Worm (Caenorhabditis elegans): ENCODE results near the gene C29E4.14.

C29E4.14 gene

DNA sequence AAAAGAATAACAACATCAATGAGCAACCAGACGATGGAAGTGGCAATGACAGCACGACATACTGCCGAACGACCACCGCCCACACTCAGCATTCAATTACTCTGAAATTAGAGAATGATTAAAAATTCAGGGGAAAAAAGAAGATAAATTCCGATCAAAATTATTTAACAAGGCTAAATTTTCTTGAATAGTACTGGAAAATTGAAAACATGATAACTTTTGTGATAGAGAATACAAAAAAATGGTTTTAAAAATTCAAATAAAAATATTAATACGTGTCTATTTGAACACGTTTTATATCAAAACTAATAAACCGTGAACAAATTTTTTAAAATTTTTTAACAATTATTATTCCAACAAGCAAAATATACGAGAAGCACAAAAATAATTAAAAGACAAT is 2.3 kb upstream of the C29E4.14 start, which contains the start of gene gly-3 (continued):
- no peak for TF ChIP-seq fkh-10 (GFP tag; optimal IDR thresholded peaks at IDR 0.05)
- no peak for TF ChIP-seq dmd-6 (GFP tag; IDR thresholded peaks at IDR 0.05)

DNA sequence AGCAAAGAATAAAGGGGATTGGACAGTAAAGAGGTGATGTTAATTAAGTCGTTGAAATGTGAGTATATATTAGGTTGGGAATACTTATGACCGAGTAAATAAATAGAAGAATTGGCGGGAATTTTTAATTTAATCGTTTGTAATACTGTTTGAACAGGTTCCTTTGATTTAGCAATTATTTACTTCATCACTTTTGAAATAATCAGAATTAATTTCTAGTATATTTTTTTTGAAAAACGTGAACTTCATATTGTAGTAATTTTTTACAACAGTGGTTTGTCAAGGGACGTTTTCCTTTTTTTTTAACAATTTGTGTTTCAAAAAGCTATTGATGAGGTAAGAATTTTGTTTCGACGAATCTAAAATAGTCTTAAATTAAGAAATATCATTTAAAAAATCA is 2.3 kb downstream of the C29E4.14 start, which contains the start of gene C29E4.17:
Gene C29E4.17, plus strand, starts transcription at position 301 of the 400 bp plus-strand sequence.
- TF ChIP-seq ceh-62 (tag; optimal IDR thresholded peaks at IDR 0.05) = no peak
- TF ChIP-seq nhr-77 (tag; optimal IDR thresholded peaks at IDR 0.05) = no peak
- no peak for TF ChIP-seq rbr-2 (tag; optimal IDR thresholded peaks at IDR 0.05)
- no peak for TF ChIP-seq unc-39 (tag; optimal IDR thresholded peaks at IDR 0.05)
- TF ChIP-seq T26A8.4 (GFP tag; IDR thresholded peaks at IDR 0.05) = no peak
- no peak for TF ChIP-seq D1046.2 (GFP tag; IDR thresholded peaks at IDR 0.05)
- no peak for TF ChIP-seq duxl-1 (tag; optimal IDR thresholded peaks at IDR 0.05; ENCODE audit: poor library complexity)
- TF ChIP-seq Y75B8A.6 (GFP tag; IDR thresholded peaks at IDR 0.05) = no peak
- TF ChIP-seq vab-7 (GFP tag; IDR thresholded peaks at IDR 0.05) = no peak
- no peak for TF ChIP-seq spr-3 (GFP tag; optimal IDR thresholded peaks at IDR 0.05)
- TF ChIP-seq nhr-25 (tag; optimal IDR thresholded peaks at IDR 0.05; ENCODE audit: borderline replicate concordance, insufficient read depth) = no peak
- no peak for TF ChIP-seq dpl-1 (GFP tag; optimal IDR thresholded peaks at IDR 0.05)
- TF ChIP-seq mxl-2 (GFP tag; conservative IDR thresholded peaks at IDR 0.05) = no peak
- TF ChIP-seq zip-11 (GFP tag; IDR thresholded peaks at IDR 0.05) = no peak
- no peak for TF ChIP-seq mep-1 (tag; optimal IDR thresholded peaks at IDR 0.05)

ce11 chrIII:7924821-7925220 is 4.9 kb downstream of the C29E4.14 start, which contains the start of gene tag-250:
Gene tag-250, minus strand, starts transcription at chrIII:7924921.
- TF ChIP-seq nhr-11 (tag; optimal IDR thresholded peaks at IDR 0.05) (no peak), unc-62 (GFP tag; optimal IDR thresholded peaks at IDR 0.05 in 1 of 2) (peak in 1 of 2 experiments; percentile 72), unc-62 (tag; optimal IDR thresholded peaks at IDR 0.05) (no peak)

ce11 chrIII:7925968-7926367 is 6.0 kb downstream of the C29E4.14 start:
- TF ChIP-seq nhr-76 (tag; optimal IDR thresholded peaks at IDR 0.05) (no peak), mes-2 (tag; optimal IDR thresholded peaks at IDR 0.05; ENCODE audit: poor library complexity, severe bottlenecking) (peak; percentile 7), aha-1 (tag) (peak; percentile 70)

- TF ChIP-seq unc-130 (GFP tag; optimal IDR thresholded peaks at IDR 0.05) (peak; percentile 39), mxl-3 (GFP tag; optimal IDR thresholded peaks at IDR 0.05) (no peak), nhr-76 (tag; optimal IDR thresholded peaks at IDR 0.05) (no peak), zag-1 (tag; optimal IDR thresholded peaks at IDR 0.05) (no peak), mes-2 (tag; optimal IDR thresholded peaks at IDR 0.05; ENCODE audit: poor library complexity, severe bottlenecking) (peak; percentile 64), T26A8.4 (GFP tag; IDR thresholded peaks at IDR 0.05) (no peak), mep-1 (tag; optimal IDR thresholded peaks at IDR 0.05) (peak; percentile 10), lin-29 (GFP tag; IDR thresholded peaks at IDR 0.05) (no peak), madf-9 (GFP tag; conservative IDR thresholded peaks at IDR 0.05) (no peak), hif-1 (tag; optimal IDR thresholded peaks at IDR 0.05) (no peak), tra-1 (GFP tag; IDR thresholded peaks at IDR 0.05) (no peak), pqm-1 (tag; optimal IDR thresholded peaks at IDR 0.05) (peak; percentile 21), saeg-2 (GFP tag; IDR thresholded peaks at IDR 0.05) (no peak), dve-1 (tag; optimal IDR thresholded peaks at IDR 0.05; ENCODE audit: insufficient read depth) (peak; percentile 28), nhr-48 (tag; optimal IDR thresholded peaks at IDR 0.05) (no peak), nhr-28 (tag; optimal IDR thresholded peaks at IDR 0.05) (peak; percentile 34), hlh-11 (tag; optimal IDR thresholded peaks at IDR 0.05) (no peak), hlh-30 (tag; optimal IDR thresholded peaks at IDR 0.05; ENCODE audit: insufficient read depth) (peak; percentile 12), lin-38 (GFP tag; IDR thresholded peaks at IDR 0.05) (peak; percentile 33; the same call in 1 of the 2 replicates), spr-1 (tag; optimal IDR thresholded peaks at IDR 0.05) (no peak), ceh-44 (GFP tag; IDR thresholded peaks at IDR 0.05) (no peak), php-3 (GFP tag; IDR thresholded peaks at IDR 0.05) (no peak), dpl-1 (GFP tag; optimal IDR thresholded peaks at IDR 0.05) (peak; percentile 81), nhr-237 (tag; optimal IDR thresholded peaks at IDR 0.05) (no peak), ceh-20 (GFP tag; IDR thresholded peaks at IDR 0.05) (no peak)
Observed at ce11 chrIII:7928549-7929129, 8.7 kb downstream of the C29E4.14 start, which contains the start of the genes C29E4.13 and npp-15. Gene C29E4.13, minus strand, starts transcription at chrIII:7928717. Gene npp-15, plus strand, starts transcription at chrIII:7929043.
